Worm (Caenorhabditis elegans): ENCODE measurements around the gene sup-26.

Gene sup-26

DNA sequence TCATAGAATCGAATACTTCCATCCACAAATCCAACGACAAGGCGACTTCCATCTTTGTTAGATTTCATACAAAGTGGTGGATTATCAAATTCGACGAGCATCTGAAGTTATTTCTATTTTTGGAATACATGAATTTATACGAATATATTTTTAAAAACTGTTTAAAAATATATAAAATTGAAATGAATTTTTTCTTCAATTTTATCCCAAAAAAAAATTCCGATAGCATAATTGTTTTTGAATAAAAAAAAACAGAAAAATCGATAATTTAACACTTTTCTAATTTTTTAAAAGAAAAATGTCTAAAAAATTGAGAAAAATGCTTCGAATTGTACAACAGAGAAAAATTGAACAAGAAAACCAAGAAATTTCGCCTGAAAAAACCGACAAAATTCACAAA, 32.5 kb downstream of the sup-26 start, which contains the start of gene Y44F5A.1:
Gene Y44F5A.1, minus strand, starts transcription at position 101 of the 400 bp plus-strand sequence.
- TF ChIP-seq hlh-15 (tag; optimal IDR thresholded peaks at IDR 0.05) (no peak), syd-9 (tag; optimal IDR thresholded peaks at IDR 0.05) (no peak), ceh-48 (tag; optimal IDR thresholded peaks at IDR 0.05) (no peak), K02D7.2 (tag; optimal IDR thresholded peaks at IDR 0.05) (no peak), dve-1 (tag; optimal IDR thresholded peaks at IDR 0.05) (no peak), K09A11.1 (tag; optimal IDR thresholded peaks at IDR 0.05; ENCODE audit: insufficient read depth) (no peak), hlh-13 (GFP tag; optimal IDR thresholded peaks at IDR 0.05) (no peak), pax-1 (tag; optimal IDR thresholded peaks at IDR 0.05) (no peak), nhr-232 (tag; optimal IDR thresholded peaks at IDR 0.05) (no peak), dmd-4 (tag; optimal IDR thresholded peaks at IDR 0.05; ENCODE audit: borderline replicate concordance) (no peak), elt-4 (tag; optimal IDR thresholded peaks at IDR 0.05) (no peak), gmeb-2 (tag; optimal IDR thresholded peaks at IDR 0.05) (no peak), ceh-45 (GFP tag; IDR thresholded peaks at IDR 0.05) (no peak), T23F11.4 (GFP tag; optimal IDR thresholded peaks at IDR 0.05) (no peak), tbx-2 (tag; optimal IDR thresholded peaks at IDR 0.05) (no peak), ceh-19 (GFP tag; optimal IDR thresholded peaks at IDR 0.05) (no peak)

DNA sequence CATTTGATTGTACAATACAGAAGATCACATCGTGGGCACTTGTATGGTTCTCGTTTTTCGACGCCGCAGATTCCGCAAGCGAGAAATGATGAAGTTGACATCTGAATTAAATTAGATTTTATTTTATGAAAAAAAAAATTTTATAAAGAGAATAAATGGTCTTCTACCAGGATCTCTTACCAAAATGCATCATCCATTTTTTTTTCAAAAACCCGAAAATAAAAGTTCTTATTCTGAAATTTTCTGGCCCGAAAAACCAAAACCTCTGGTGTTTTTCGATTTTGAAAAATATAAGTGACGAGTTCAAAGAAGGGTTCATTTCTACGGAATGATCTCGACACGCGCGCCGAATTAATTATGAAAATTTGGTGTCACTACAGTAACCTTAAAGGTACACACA, 35.7 kb downstream of the sup-26 start, which contains the start of gene zhit-2:
Gene zhit-2, minus strand, starts transcription at position 101 of the 400 bp plus-strand sequence.
- TF ChIP-seq ceh-48 (tag; optimal IDR thresholded peaks at IDR 0.05) (no peak), syd-9 (tag; optimal IDR thresholded peaks at IDR 0.05) (no peak), unc-3 (GFP tag; conservative IDR thresholded peaks at IDR 0.05) (no peak), unc-3 (tag; optimal IDR thresholded peaks at IDR 0.05) (no peak), pha-4 (tag; optimal IDR thresholded peaks at IDR 0.05) (no peak), che-1 (tag; optimal IDR thresholded peaks at IDR 0.05) (no peak), tbx-2 (tag; optimal IDR thresholded peaks at IDR 0.05) (no peak), unc-86 (tag; optimal IDR thresholded peaks at IDR 0.05) (no peak), ceh-14 (tag; optimal IDR thresholded peaks at IDR 0.05) (no peak), K02D7.2 (tag; optimal IDR thresholded peaks at IDR 0.05) (no peak), C08G9.2 (tag; optimal IDR thresholded peaks at IDR 0.05) (no peak), ceh-31 (tag; optimal IDR thresholded peaks at IDR 0.05) (no peak), F13H6.1 (tag; optimal IDR thresholded peaks at IDR 0.05) (no peak), Y22D7AL.16 (tag; optimal IDR thresholded peaks at IDR 0.05) (no peak), pax-1 (tag; optimal IDR thresholded peaks at IDR 0.05) (no peak), elt-2 (tag; optimal IDR thresholded peaks at IDR 0.05) (no peak), hlh-15 (tag; optimal IDR thresholded peaks at IDR 0.05) (no peak), pros-1 (tag; optimal IDR thresholded peaks at IDR 0.05) (no peak), pqm-1 (tag; optimal IDR thresholded peaks at IDR 0.05) (no peak)

DNA sequence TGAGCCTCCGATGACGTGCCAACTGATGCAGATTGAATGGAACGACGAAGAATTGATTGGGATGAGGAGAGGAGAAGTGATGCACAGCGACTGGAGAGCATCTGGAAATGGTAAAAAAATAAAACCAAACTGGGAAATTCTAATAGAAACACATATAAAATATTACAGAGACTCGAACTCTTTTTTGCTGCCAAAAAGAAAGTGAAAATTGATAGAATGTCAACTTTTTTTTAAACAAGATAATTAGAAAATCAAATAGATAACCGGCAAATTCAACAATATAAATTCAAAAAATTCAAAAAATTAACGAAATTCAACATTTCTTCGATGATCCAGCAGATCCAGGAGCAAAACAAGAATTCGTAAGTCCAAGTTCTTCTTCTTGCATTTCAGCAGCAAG, 36.6 kb downstream of the sup-26 start, which contains the start of gene mrpl-21:
Gene mrpl-21, minus strand, starts transcription at position 101 of the 400 bp plus-strand sequence.
- TF ChIP-seq gmeb-2 (tag; optimal IDR thresholded peaks at IDR 0.05): no peak
- no peak for TF ChIP-seq tbx-7 (tag; optimal IDR thresholded peaks at IDR 0.05)
- TF ChIP-seq syd-9 (tag; optimal IDR thresholded peaks at IDR 0.05): no peak
- no peak for TF ChIP-seq ceh-22 (tag; optimal IDR thresholded peaks at IDR 0.05)
- TF ChIP-seq npax-4 (tag; optimal IDR thresholded peaks at IDR 0.05): no peak
- TF ChIP-seq ceh-6 (GFP tag; optimal IDR thresholded peaks at IDR 0.05): no peak
- no peak for TF ChIP-seq rnt-1 (tag; optimal IDR thresholded peaks at IDR 0.05)
- TF ChIP-seq hlh-13 (GFP tag; optimal IDR thresholded peaks at IDR 0.05): no peak
- no peak for TF ChIP-seq Y22D7AL.16 (tag; optimal IDR thresholded peaks at IDR 0.05)

- TF ChIP-seq ceh-22 (tag; optimal IDR thresholded peaks at IDR 0.05): no peak
- TF ChIP-seq pha-4 (tag; optimal IDR thresholded peaks at IDR 0.05): no peak
- TF ChIP-seq elt-4 (tag; optimal IDR thresholded peaks at IDR 0.05): no peak
- no peak for TF ChIP-seq syd-9 (tag; optimal IDR thresholded peaks at IDR 0.05)
- no peak for TF ChIP-seq ceh-9 (tag; optimal IDR thresholded peaks at IDR 0.05)
- TF ChIP-seq ceh-2 (tag; optimal IDR thresholded peaks at IDR 0.05): no peak
- no peak for TF ChIP-seq che-1 (tag; optimal IDR thresholded peaks at IDR 0.05)
- TF ChIP-seq pros-1 (tag; optimal IDR thresholded peaks at IDR 0.05): no peak
- TF ChIP-seq T23F11.4 (GFP tag; optimal IDR thresholded peaks at IDR 0.05): no peak
- no peak for TF ChIP-seq C08G9.2 (tag; optimal IDR thresholded peaks at IDR 0.05)
- TF ChIP-seq tbx-7 (tag; optimal IDR thresholded peaks at IDR 0.05): no peak
Observed at ce11 chrIII:4242225-4242862, 37.7 kb downstream of the sup-26 start, which contains the start of gene F43C1.7. Gene F43C1.7, minus strand, starts transcription at chrIII:4242575.

Data from whole organism, late embryonic.